Fruit fly (Drosophila melanogaster) whole organism, embryonic: Measurements from ENCODE around the gene CG4660.

Source experiments
- Atf6 ChIP-seq: fragments of 200-800 bp; sonication (Bioruptor generic); IDR thresholded peaks from 2 replicates; pipeline ENCODE4 v1.3.6; 2022; ENCODE audit warnings: missing biosample characterization, missing genetic modification characterization
- BEAF-32 ChIP-seq: fragments of 200-800 bp; sonication (Bioruptor generic); optimal IDR thresholded peaks from 3 replicates; lab custom pipeline; 2017; ENCODE audit warnings: missing biosample characterization, missing genetic modification characterization, mild to moderate bottlenecking, moderate library complexity, missing genetic modification reagents
- CG10462 ChIP-seq: fragments of 200-800 bp; sonication (Bioruptor generic); optimal IDR thresholded peaks from 2 replicates; lab custom pipeline; 2016; ENCODE audit warnings: missing biosample characterization, missing genetic modification characterization
- CG11093 ChIP-seq: fragments of 200-800 bp; sonication (Bioruptor generic); IDR thresholded peaks from 3 replicates; pipeline ENCODE4 v1.3.6; 2022; ENCODE audit warnings: missing biosample characterization, missing genetic modification characterization
- CG1233 ChIP-seq: fragments of 200-800 bp; sonication (Bioruptor generic); optimal IDR thresholded peaks from 4 replicates; lab custom pipeline; 2018; ENCODE audit warnings: missing biosample characterization, mild to moderate bottlenecking, missing genetic modification characterization
- CG15073 ChIP-seq: fragments of 200-800 bp; sonication (Bioruptor generic); optimal IDR thresholded peaks from 2 replicates; lab custom pipeline; 2016; ENCODE audit warnings: missing biosample characterization, missing genetic modification characterization
- CG15269 ChIP-seq: fragments of 200-800 bp; sonication (Bioruptor generic); optimal IDR thresholded peaks from 2 replicates; lab custom pipeline; 2018; ENCODE audit warnings: missing biosample characterization, mild to moderate bottlenecking, missing genetic modification characterization, moderate library complexity
- CG1529 ChIP-seq: fragments of 200-800 bp; sonication (Bioruptor generic); optimal IDR thresholded peaks from 3 replicates; lab custom pipeline; 2018; ENCODE audit warnings: missing biosample characterization, missing genetic modification characterization
- CG17186 ChIP-seq: fragments of 200-800 bp; sonication (Bioruptor generic); optimal IDR thresholded peaks from 3 replicates; lab custom pipeline; 2017; ENCODE audit warnings: missing biosample characterization, missing genetic modification reagents, missing genetic modification characterization
- CG17359 ChIP-seq: fragments of 200-800 bp; sonication (Bioruptor generic); optimal IDR thresholded peaks from 3 replicates; lab custom pipeline; 2018; ENCODE audit warnings: missing biosample characterization, mild to moderate bottlenecking, missing genetic modification characterization, moderate library complexity
- CG17385 ChIP-seq: fragments of 200-800 bp; sonication (Bioruptor generic); optimal IDR thresholded peaks from 3 replicates; lab custom pipeline; 2018; ENCODE audit warnings: missing biosample characterization, mild to moderate bottlenecking, missing genetic modification characterization
- CG17829 ChIP-seq: fragments of 200-800 bp; optimal IDR thresholded peaks from 2 replicates; lab custom pipeline; 2019; ENCODE audit warnings: missing biosample characterization, mild to moderate bottlenecking, missing genetic modification characterization, moderate library complexity
- CG18764 ChIP-seq: fragments of 200-800 bp; sonication (Bioruptor generic); optimal IDR thresholded peaks from 3 replicates; lab custom pipeline; 2016; ENCODE audit warnings: missing biosample characterization, missing genetic modification characterization
- CG3163 ChIP-seq: fragments of 200-800 bp; sonication (Bioruptor generic); optimal IDR thresholded peaks from 3 replicates; lab custom pipeline; 2016; ENCODE audit warnings: missing biosample characterization, missing genetic modification characterization
- CG4424 ChIP-seq: fragments of 200-800 bp; sonication (Bioruptor generic); optimal IDR thresholded peaks from 3 replicates; lab custom pipeline; 2016; ENCODE audit warnings: missing biosample characterization, missing genetic modification characterization
- CG4820 ChIP-seq: fragments of 200-800 bp; sonication (Bioruptor generic); optimal IDR thresholded peaks from 3 replicates; lab custom pipeline; 2016; ENCODE audit warnings: missing biosample characterization, missing genetic modification characterization
- CG6854 ChIP-seq: fragments of 200-800 bp; sonication (Bioruptor generic); optimal IDR thresholded peaks from 3 replicates; lab custom pipeline; 2017; ENCODE audit warnings: missing biosample characterization, mild to moderate bottlenecking, missing genetic modification characterization
- CG7357 ChIP-seq: fragments of 200-800 bp; sonication (Bioruptor generic); IDR thresholded peaks from 3 replicates; pipeline ENCODE4 v1.3.6; 2022; ENCODE audit warnings: missing biosample characterization, missing genetic modification characterization
- CG7963 ChIP-seq: fragments of 200-800 bp; sonication (Bioruptor generic); IDR thresholded peaks from 3 replicates; pipeline ENCODE4 v1.3.6; 2022; ENCODE audit warnings: missing biosample characterization, missing genetic modification characterization; ENCODE audit not compliant: partially characterized antibody
- CG9727 ChIP-seq: fragments of 200-800 bp; sonication (Bioruptor generic); optimal IDR thresholded peaks from 3 replicates; lab custom pipeline; 2017; ENCODE audit warnings: missing biosample characterization, mild to moderate bottlenecking, missing genetic modification characterization
- CHES-1-like ChIP-seq: fragments of 200-800 bp; sonication (Bioruptor generic); optimal IDR thresholded peaks from 2 replicates; lab custom pipeline; 2016; ENCODE audit warnings: missing biosample characterization, missing genetic modification characterization
- Chrac-16 ChIP-seq: fragments of 200-800 bp; sonication (Bioruptor generic); optimal IDR thresholded peaks from 3 replicates; lab custom pipeline; 2016; ENCODE audit warnings: missing biosample characterization, missing genetic modification characterization
- CoRest ChIP-seq: fragments of 200-800 bp; sonication (Bioruptor generic); optimal IDR thresholded peaks from 3 replicates; lab custom pipeline; 2018; ENCODE audit warnings: missing biosample characterization, mild to moderate bottlenecking, missing genetic modification characterization, moderate library complexity
- GATAe ChIP-seq: fragments of 200-800 bp; sonication (Bioruptor generic); conservative IDR thresholded peaks from 2 replicates; pipeline ENCODE4 v1.3.6; 2022; ENCODE audit warnings: missing biosample characterization, missing genetic modification characterization
- H2.0 ChIP-seq: fragments of 200-800 bp; sonication (Bioruptor generic); IDR thresholded peaks from 2 replicates; pipeline ENCODE4 v1.3.6; 2022; ENCODE audit warnings: missing biosample characterization, missing genetic modification characterization
- Lpt ChIP-seq: fragments of >200 bp; optimal IDR thresholded peaks from 2 replicates; lab custom pipeline; 2018; ENCODE audit warnings: missing biosample characterization, missing genetic modification characterization
- Med ChIP-seq: fragments of 200-800 bp; sonication (Bioruptor generic); peaks from one replicate; lab custom pipeline; 2016; ENCODE audit warnings: missing biosample characterization, missing genetic modification characterization, mild to moderate bottlenecking, inconsistent platforms, moderate library complexity
- Meics ChIP-seq: fragments of 200-800 bp; sonication (Bioruptor generic); optimal IDR thresholded peaks from 2 replicates; lab custom pipeline; 2017; ENCODE audit warnings: missing biosample characterization, mild to moderate bottlenecking, missing genetic modification characterization
- Opbp ChIP-seq: fragments of 200-800 bp; sonication (Bioruptor generic); IDR thresholded peaks from 3 replicates; pipeline ENCODE4 v1.3.6; 2022; ENCODE audit warnings: missing biosample characterization, missing genetic modification characterization; ENCODE audit not compliant: partially characterized antibody
- Scr ChIP-seq: fragments of 200-800 bp; sonication (Bioruptor generic); IDR thresholded peaks from 2 replicates; pipeline ENCODE4 v1.3.6; 2022; ENCODE audit warnings: missing biosample characterization, missing genetic modification characterization; ENCODE audit not compliant: partially characterized antibody
- Sin3A ChIP-seq: fragments of >200 bp; optimal IDR thresholded peaks from 2 replicates; lab custom pipeline; 2018
- Sry-δ ChIP-seq: fragments of 200-800 bp; sonication (Bioruptor generic); optimal IDR thresholded peaks from 2 replicates; lab custom pipeline; 2016; ENCODE audit warnings: missing biosample characterization, missing genetic modification characterization
- amos ChIP-seq: fragments of 200-800 bp; sonication (Bioruptor generic); IDR thresholded peaks from 2 replicates; pipeline ENCODE4 v1.3.6; 2022; ENCODE audit warnings: missing biosample characterization, missing genetic modification characterization; ENCODE audit not compliant: partially characterized antibody
- ash1 ChIP-seq: fragments of 200-800 bp; sonication (Bioruptor generic); optimal IDR thresholded peaks from 2 replicates; lab custom pipeline; 2018; ENCODE audit warnings: missing biosample characterization, mild to moderate bottlenecking, missing genetic modification characterization
- bab2 ChIP-seq: fragments of 200-800 bp; sonication (Bioruptor generic); optimal IDR thresholded peaks from 2 replicates; lab custom pipeline; 2016; ENCODE audit warnings: missing biosample characterization, missing genetic modification characterization
- bcd ChIP-seq: fragments of 200-800 bp; sonication (Bioruptor generic); optimal IDR thresholded peaks from 2 replicates; lab custom pipeline; 2017; ENCODE audit warnings: missing biosample characterization, mild to moderate bottlenecking, missing genetic modification characterization
- bigmax ChIP-seq: fragments of 200-800 bp; sonication (Bioruptor generic); optimal IDR thresholded peaks from 2 replicates; lab custom pipeline; 2018; ENCODE audit warnings: missing biosample characterization, mild to moderate bottlenecking, missing genetic modification characterization
- btn ChIP-seq: fragments of 200-800 bp; sonication (Bioruptor generic); optimal IDR thresholded peaks from 2 replicates; lab custom pipeline; 2016; ENCODE audit warnings: missing biosample characterization, missing genetic modification characterization
- gcm ChIP-seq: fragments of 200-800 bp; sonication (Bioruptor generic); optimal IDR thresholded peaks from 2 replicates; lab custom pipeline; 2019; ENCODE audit warnings: missing biosample characterization, mild to moderate bottlenecking, missing genetic modification characterization, moderate library complexity
- grn ChIP-seq: fragments of 200-800 bp; sonication (Bioruptor generic); optimal IDR thresholded peaks from 3 replicates; lab custom pipeline; 2017; ENCODE audit warnings: missing biosample characterization, missing genetic modification characterization
- gt ChIP-seq: fragments of 200-800 bp; sonication (Bioruptor generic); IDR thresholded peaks from 2 replicates; pipeline ENCODE4 v1.3.6; 2022; ENCODE audit warnings: missing biosample characterization, missing genetic modification characterization
- insv ChIP-seq, 2 experiments: fragments of 200-800 bp; sonication (Bioruptor generic); optimal IDR thresholded peaks; 3 replicates each; lab custom pipeline; 2016 to 2018; ENCODE audit warnings: missing biosample characterization in 2 of 2, missing genetic modification characterization in 2 of 2
- jigr1 ChIP-seq: fragments of 200-800 bp; sonication (Bioruptor generic); IDR thresholded peaks from 3 replicates; pipeline ENCODE4 v1.3.6; 2022; ENCODE audit warnings: missing biosample characterization, missing genetic modification characterization
- jing ChIP-seq: fragments of 200-800 bp; sonication (Bioruptor generic); optimal IDR thresholded peaks from 2 replicates; lab custom pipeline; 2018; ENCODE audit warnings: missing biosample characterization, mild to moderate bottlenecking, missing genetic modification characterization
- ken ChIP-seq: fragments of 200-800 bp; sonication (Bioruptor generic); IDR thresholded peaks from 3 replicates; pipeline ENCODE4 v1.3.6; 2022; ENCODE audit warnings: missing biosample characterization, missing genetic modification characterization
- maf-S ChIP-seq: fragments of 200-800 bp; sonication (Bioruptor generic); optimal IDR thresholded peaks from 2 replicates; lab custom pipeline; 2016; ENCODE audit warnings: missing biosample characterization, missing genetic modification characterization
- pfk ChIP-seq: fragments of 200-800 bp; sonication (Bioruptor generic); optimal IDR thresholded peaks from 2 replicates; lab custom pipeline; 2018; ENCODE audit warnings: missing biosample characterization, mild to moderate bottlenecking, missing genetic modification characterization, moderate library complexity
- psq ChIP-seq: fragments of 200-800 bp; sonication (Bioruptor generic); optimal IDR thresholded peaks from 2 replicates; lab custom pipeline; 2017; ENCODE audit warnings: missing biosample characterization, missing genetic modification characterization
- schlank ChIP-seq: fragments of 200-800 bp; sonication (Bioruptor generic); optimal IDR thresholded peaks from 2 replicates; lab custom pipeline; 2018; ENCODE audit warnings: missing biosample characterization, mild to moderate bottlenecking, missing genetic modification characterization
- tap ChIP-seq: fragments of 200-800 bp; optimal IDR thresholded peaks from 3 replicates; lab custom pipeline; 2019; ENCODE audit warnings: missing biosample characterization, mild to moderate bottlenecking, missing genetic modification characterization, moderate library complexity
- tin ChIP-seq: fragments of 200-800 bp; sonication (Bioruptor generic); optimal IDR thresholded peaks from 3 replicates; lab custom pipeline; 2016; ENCODE audit warnings: missing biosample characterization, missing genetic modification characterization
- tx ChIP-seq: fragments of 200-800 bp; sonication (Bioruptor generic); optimal IDR thresholded peaks from 2 replicates; lab custom pipeline; 2016; ENCODE audit warnings: missing biosample characterization, missing genetic modification characterization

The CG4660 gene

dm6 chrX:6092235-6092634 lies 11.1 kb upstream of the CG4660 start (continued):
- TF ChIP-seq CG4424 (GFP tag; lab: Kevin White, UChicago): peak; percentile 17
- TF ChIP-seq BEAF-32 (GFP tag; lab: Kevin White, UChicago): no peak
- TF ChIP-seq maf-S: no peak
- peak; percentile 78 for TF ChIP-seq Med
- no peak for TF ChIP-seq ken
- TF ChIP-seq Opbp (GFP tag; lab: Robert Waterston, UW): no peak
- TF ChIP-seq schlank (tag; lab: Kevin White, UChicago): no peak
- no peak for TF ChIP-seq bigmax (GFP tag; lab: Kevin White, UChicago)
- peak; percentile 12 for TF ChIP-seq CG17359 (tag; lab: Kevin White, UChicago)
- TF ChIP-seq tin (GFP tag; lab: Kevin White, UChicago): no peak
- no peak for TF ChIP-seq CG6854
- TF ChIP-seq CHES-1-like: no peak
- peak; percentile 16 for TF ChIP-seq CG1233
- TF ChIP-seq ash1 (GFP tag; lab: Kevin White, UChicago): no peak
- TF ChIP-seq CG17829: no peak
- TF ChIP-seq H2.0 (GFP tag; lab: Robert Waterston, UW): no peak
- TF ChIP-seq amos (GFP tag; lab: Robert Waterston, UW): no peak
- TF ChIP-seq Atf6 (GFP tag; lab: Robert Waterston, UW): no peak
- TF ChIP-seq GATAe (GFP tag; lab: Robert Waterston, UW): no peak
- peak; percentile 10 for TF ChIP-seq CoRest (tag; lab: Kevin White, UChicago)
- no peak for TF ChIP-seq CG18764 (GFP tag; lab: Kevin White, UChicago)
- TF ChIP-seq jing (GFP tag; lab: Kevin White, UChicago): no peak
- no peak for TF ChIP-seq jigr1 (GFP tag; lab: Robert Waterston, UW)
- no peak for TF ChIP-seq CG10462 (GFP tag; lab: Kevin White, UChicago)
- TF ChIP-seq bcd (GFP tag; lab: Kevin White, UChicago): peak; percentile 31
- TF ChIP-seq psq (GFP tag; lab: Kevin White, UChicago): no peak
- peak; percentile 25 for TF ChIP-seq Meics (GFP tag; lab: Kevin White, UChicago)
- TF ChIP-seq CG11093 (GFP tag; lab: Robert Waterston, UW): no peak
- peak; percentile 36 for TF ChIP-seq CG15269
- TF ChIP-seq gcm (GFP tag; lab: Kevin White, UChicago): no peak
- TF ChIP-seq Chrac-16: no peak
- no peak for TF ChIP-seq tap (tag; lab: Kevin White, UChicago)
- TF ChIP-seq CG7357 (GFP tag; lab: Robert Waterston, UW): 0 out of 3 replicates have a peak, but pooled peaks have one; percentile 24
- no peak for TF ChIP-seq CG17186 (GFP tag; lab: Kevin White, UChicago)
- TF ChIP-seq CG7963 (GFP tag; lab: Robert Waterston, UW): no peak
- TF ChIP-seq Scr (GFP tag; lab: Robert Waterston, UW): no peak
- no peak for TF ChIP-seq CG3163 (GFP tag; lab: Kevin White, UChicago)
- peak; percentile 50 for TF ChIP-seq CG9727
- TF ChIP-seq Sin3A: no peak
- peak; percentile 25 for TF ChIP-seq CG17385
- no peak for TF ChIP-seq pfk (GFP tag; lab: Kevin White, UChicago)
- TF ChIP-seq tx: no peak
- TF ChIP-seq Lpt (GFP tag; lab: Kevin White, UChicago): no peak
- TF ChIP-seq gt (GFP tag; lab: Robert Waterston, UW): no peak
- no peak for TF ChIP-seq Sry-δ
- TF ChIP-seq grn (GFP tag; lab: Kevin White, UChicago): no peak
- peak; percentile 5 for TF ChIP-seq bab2 (GFP tag; lab: Kevin White, UChicago)
- TF ChIP-seq insv (GFP tag; optimal IDR thresholded peaks at IDR 0.05; lab: Kevin White, UChicago): no peak
- TF ChIP-seq CG15073 (GFP tag; lab: Kevin White, UChicago): no peak
- TF ChIP-seq CG1529: no peak
- TF ChIP-seq btn (GFP tag; lab: Kevin White, UChicago): no peak
- TF ChIP-seq CG4820 (GFP tag; lab: Kevin White, UChicago): no peak
